Worm (Caenorhabditis elegans) whole organism, L4 larva: ENCODE data around the gene F09B9.4.

Experiments used
- F26F4.8 ChIP-seq: fragments of 200-800 bp; sonication (Bioruptor generic); conservative IDR thresholded peaks from 2 replicates; pipeline ENCODE4 v1.3.6; 2022; ENCODE audit warnings: missing genetic modification characterization, missing compliant biosample characterization
- F49E8.2 ChIP-seq: sonication (generic microtip); optimal IDR thresholded peaks from 2 replicates; lab custom pipeline; 2016; ENCODE audit warnings: missing compliant biosample characterization, mild to moderate bottlenecking, missing genetic modification characterization, borderline replicate concordance
- T20F7.1 ChIP-seq: fragments of 200-800 bp; sonication (Bioruptor generic); optimal IDR thresholded peaks from 2 replicates; lab custom pipeline; 2018; ENCODE audit warnings: mild to moderate bottlenecking, missing genetic modification characterization, missing compliant biosample characterization
- Y105C5A.15 ChIP-seq: fragments of 200-800 bp; sonication (Bioruptor generic); IDR thresholded peaks from 2 replicates; pipeline ENCODE4 v1.3.6; 2022; ENCODE audit warnings: missing genetic modification characterization, missing compliant biosample characterization
- Y48G9A.11 ChIP-seq: fragments of 200-800 bp; sonication (Bioruptor generic); IDR thresholded peaks from 2 replicates; pipeline ENCODE4 v1.3.6; 2022; ENCODE audit warnings: missing genetic modification reagents, missing genetic modification characterization, missing compliant biosample characterization
- Y75B8A.6 ChIP-seq: fragments of 200-800 bp; sonication (Bioruptor generic); IDR thresholded peaks from 2 replicates; pipeline ENCODE4 v1.3.6; 2022; ENCODE audit warnings: missing genetic modification reagents, missing genetic modification characterization, missing compliant biosample characterization
- ZK337.2 ChIP-seq: fragments of 200-800 bp; sonication (Bioruptor generic); IDR thresholded peaks from 2 replicates; pipeline ENCODE4 v1.3.6; 2022; ENCODE audit warnings: missing genetic modification reagents, missing genetic modification characterization, missing compliant biosample characterization
- aha-1 ChIP-seq: fragments of 150-350 bp; peaks from one replicate; lab custom pipeline; 2014; ENCODE audit warnings: missing biosample characterization, missing genetic modification characterization
- aly-2 ChIP-seq: sonication (generic microtip); optimal IDR thresholded peaks from 2 replicates; lab custom pipeline; 2018; ENCODE audit warnings: missing biosample characterization, missing genetic modification characterization
- ama-1 ChIP-seq: fragments of 150-350 bp; optimal IDR thresholded peaks from 2 replicates; lab custom pipeline; 2014; ENCODE audit warnings: inconsistent platforms, mixed read lengths
- arid-1 ChIP-seq: fragments of 200-800 bp; sonication (Bioruptor generic); conservative IDR thresholded peaks from 2 replicates; pipeline ENCODE4 v1.3.6; 2022; ENCODE audit warnings: missing genetic modification reagents, missing genetic modification characterization, missing compliant biosample characterization
- ceh-28 ChIP-seq: fragments of 150-350 bp; optimal IDR thresholded peaks from 2 replicates; lab custom pipeline; 2014; ENCODE audit warnings: missing biosample characterization, missing genetic modification reagents, missing genetic modification characterization
- ceh-44 ChIP-seq: fragments of 200-800 bp; sonication (Bioruptor generic); IDR thresholded peaks from 2 replicates; pipeline ENCODE4 v1.3.6; 2022; ENCODE audit warnings: missing genetic modification reagents, missing genetic modification characterization, missing compliant biosample characterization
- ces-1 ChIP-seq: fragments of 150-350 bp; sonication (generic microtip); optimal IDR thresholded peaks from 4 replicates; lab custom pipeline; 2014; ENCODE audit warnings: missing biosample characterization, missing genetic modification reagents, missing genetic modification characterization
- ctbp-1 ChIP-seq: fragments of 200-800 bp; sonication (Bioruptor generic); IDR thresholded peaks from 2 replicates; pipeline ENCODE4 v1.3.6; 2022; ENCODE audit warnings: missing genetic modification reagents, missing genetic modification characterization, missing compliant biosample characterization
- daf-12 ChIP-seq: fragments of 150-350 bp; optimal IDR thresholded peaks from 2 replicates; lab custom pipeline; 2014; ENCODE audit warnings: missing biosample characterization, missing genetic modification reagents, missing genetic modification characterization
- dmd-6 ChIP-seq: fragments of 200-800 bp; sonication (Bioruptor generic); IDR thresholded peaks from 2 replicates; pipeline ENCODE4 v1.3.6; 2022; ENCODE audit warnings: missing genetic modification reagents, missing genetic modification characterization, missing compliant biosample characterization
- dmd-9 ChIP-seq: fragments of 200-800 bp; sonication (Bioruptor generic); IDR thresholded peaks from 2 replicates; pipeline ENCODE4 v1.3.6; 2022; ENCODE audit warnings: missing genetic modification reagents, missing genetic modification characterization, missing compliant biosample characterization
- egl-27 ChIP-seq: sonication (generic microtip); optimal IDR thresholded peaks from 3 replicates; lab custom pipeline; 2017; ENCODE audit warnings: missing biosample characterization, missing genetic modification reagents, missing genetic modification characterization
- egl-43 ChIP-seq: fragments of 200-800 bp; sonication (Bioruptor generic); IDR thresholded peaks from 2 replicates; pipeline ENCODE4 v1.3.6; 2022; ENCODE audit warnings: missing genetic modification reagents, missing genetic modification characterization, missing compliant biosample characterization
- gei-8 ChIP-seq: fragments of 200-800 bp; sonication (Bioruptor generic); optimal IDR thresholded peaks from 2 replicates; lab custom pipeline; 2018; ENCODE audit warnings: mild to moderate bottlenecking, missing genetic modification characterization, missing compliant biosample characterization
- hmg-1.1 ChIP-seq: fragments of 200-800 bp; sonication (Bioruptor generic); IDR thresholded peaks from 2 replicates; pipeline ENCODE4 v1.3.6; 2022; ENCODE audit warnings: missing genetic modification reagents, missing genetic modification characterization, missing compliant biosample characterization
- jun-1 ChIP-seq: fragments of 150-350 bp; optimal IDR thresholded peaks from 2 replicates; lab custom pipeline; 2014; ENCODE audit warnings: missing biosample characterization, missing genetic modification reagents, missing genetic modification characterization
- lim-7 ChIP-seq: fragments of 200-800 bp; sonication (Bioruptor generic); IDR thresholded peaks from 2 replicates; pipeline ENCODE4 v1.3.6; 2022; ENCODE audit warnings: missing genetic modification characterization, missing compliant biosample characterization
- lsy-2 ChIP-seq, 2 experiments: fragments of 150-350 bp in 1 of 2; sonication (generic microtip) in 1 of 2; optimal IDR thresholded peaks; 2 replicates each; lab custom pipeline; 2014 to 2017; ENCODE audit warnings: missing biosample characterization in 2 of 2, missing genetic modification characterization in 2 of 2
- madf-5 ChIP-seq, 2 experiments: fragments of 200-800 bp; sonication (Bioruptor generic); IDR thresholded peaks; 2 replicates each; pipeline ENCODE4 v1.3.6; 2022; ENCODE audit warnings: missing compliant biosample characterization in 2 of 2, missing genetic modification characterization in 2 of 2
- mdl-1 ChIP-seq, 2 experiments: fragments of 150-350 bp in 1 of 2; sonication (generic microtip) in 1 of 2; optimal IDR thresholded peaks; 2 replicates each; lab custom pipeline; 2014 to 2017; ENCODE audit warnings: missing biosample characterization in 2 of 2, missing genetic modification characterization in 2 of 2
- mxl-2 ChIP-seq: fragments of 200-800 bp; sonication (Bioruptor generic); conservative IDR thresholded peaks from 2 replicates; pipeline ENCODE4 v1.3.6; 2022; ENCODE audit warnings: missing genetic modification reagents, missing genetic modification characterization, missing compliant biosample characterization
- mxl-3 ChIP-seq: fragments of 200-800 bp; sonication (Bioruptor generic); optimal IDR thresholded peaks from 2 replicates; lab custom pipeline; 2018; ENCODE audit warnings: mild to moderate bottlenecking, missing genetic modification characterization, missing compliant biosample characterization
- nhr-10 ChIP-seq: fragments of 150-350 bp; optimal IDR thresholded peaks from 2 replicates; lab custom pipeline; 2014; ENCODE audit warnings: missing biosample characterization, missing genetic modification characterization
- nhr-102 ChIP-seq: sonication (generic microtip); optimal IDR thresholded peaks from 2 replicates; lab custom pipeline; 2016; ENCODE audit warnings: mild to moderate bottlenecking, missing genetic modification characterization, moderate library complexity, missing compliant biosample characterization
- nhr-237 ChIP-seq: sonication (generic microtip); optimal IDR thresholded peaks from 2 replicates; lab custom pipeline; 2017; ENCODE audit warnings: missing biosample characterization, missing genetic modification characterization
- nhr-28 ChIP-seq: fragments of 150-350 bp; optimal IDR thresholded peaks from 2 replicates; lab custom pipeline; 2014; ENCODE audit warnings: missing biosample characterization, missing genetic modification characterization
- nhr-48 ChIP-seq: sonication (generic microtip); optimal IDR thresholded peaks from 2 replicates; lab custom pipeline; 2016; ENCODE audit warnings: mild to moderate bottlenecking, missing genetic modification characterization, missing compliant biosample characterization
- rbr-2 ChIP-seq: sonication (generic microtip); optimal IDR thresholded peaks from 2 replicates; lab custom pipeline; 2016; ENCODE audit warnings: missing genotype, missing genetic modification characterization, missing compliant biosample characterization
- set-16 ChIP-seq: fragments of 200-800 bp; sonication (Bioruptor generic); IDR thresholded peaks from 2 replicates; pipeline ENCODE4 v1.3.6; 2022; ENCODE audit warnings: missing genetic modification reagents, missing genetic modification characterization, missing compliant biosample characterization
- spr-1 ChIP-seq: sonication (generic microtip); optimal IDR thresholded peaks from 2 replicates; lab custom pipeline; 2016; ENCODE audit warnings: mild to moderate bottlenecking, missing genetic modification characterization, missing compliant biosample characterization
- tra-1 ChIP-seq: fragments of 200-800 bp; sonication (Bioruptor generic); IDR thresholded peaks from 2 replicates; pipeline ENCODE4 v1.3.6; 2022; ENCODE audit warnings: missing genetic modification reagents, missing genetic modification characterization, missing compliant biosample characterization
- unc-39 ChIP-seq: sonication (generic microtip); optimal IDR thresholded peaks from 2 replicates; lab custom pipeline; 2017; ENCODE audit warnings: missing biosample characterization, missing genetic modification characterization
- unc-62 ChIP-seq, 3 experiments: fragments of 150-350 bp in 1 of 3; sonication (generic microtip); optimal IDR thresholded peaks in 2 of 3; peaks in 1 of 3; 1 replicate in 1 of 3; 2 replicates in 2 of 3; lab custom pipeline; 2014 to 2017; ENCODE audit warnings: missing biosample characterization in 3 of 3, missing genetic modification characterization in 3 of 3, missing genetic modification reagents in 3 of 3, missing genotype in 1 of 3
- zag-1 ChIP-seq: fragments of 150-350 bp; optimal IDR thresholded peaks from 2 replicates; lab custom pipeline; 2014; ENCODE audit warnings: missing biosample characterization, missing genetic modification characterization
- zfp-2 ChIP-seq: sonication (generic microtip); optimal IDR thresholded peaks from 2 replicates; lab custom pipeline; 2016; ENCODE audit warnings: mild to moderate bottlenecking, missing genetic modification characterization, missing compliant biosample characterization
- zfp-3 ChIP-seq: fragments of 200-800 bp; sonication (Bioruptor generic); conservative IDR thresholded peaks from 2 replicates; pipeline ENCODE4 v1.3.6; 2022; ENCODE audit warnings: missing genetic modification reagents, missing genetic modification characterization, missing compliant biosample characterization
- ztf-7 ChIP-seq: fragments of 150-350 bp; optimal IDR thresholded peaks from 2 replicates; lab custom pipeline; 2014; ENCODE audit warnings: missing biosample characterization, missing genetic modification characterization

F09B9.4 gene

ce11 chrX:10160097-10160677, at the start of gene F09B9.4:
F09B9.4 (plus strand) TSS chrX:10160627.
- TF ChIP-seq mdl-1 (tag; optimal IDR thresholded peaks at IDR 0.05; lab: Kevin White, UChicago) (no peak), T20F7.1 (GFP tag; lab: Kevin White, UChicago) (no peak), Y48G9A.11 (GFP tag; lab: Robert Waterston, UW) (no peak), unc-62 (GFP tag; optimal IDR thresholded peaks at IDR 0.05 in 1 of 2; lab: Kevin White, UChicago) (peak in 1 of 2 experiments; percentile 94), unc-62 (tag; optimal IDR thresholded peaks at IDR 0.05; lab: Kevin White, UChicago) (no peak)

- TF ChIP-seq nhr-102 (tag; lab: Kevin White, UChicago) (no peak), jun-1 (tag; lab: Kevin White, UChicago) (no peak), ces-1 (GFP tag; lab: Kevin White, UChicago) (no peak), unc-62 (GFP tag; optimal IDR thresholded peaks at IDR 0.05 in 1 of 2; lab: Kevin White, UChicago) (peak in 1 of 2 experiments; percentile 95), unc-62 (tag; optimal IDR thresholded peaks at IDR 0.05; lab: Kevin White, UChicago) (no peak), dmd-9 (GFP tag; lab: Robert Waterston, UW) (no peak), F26F4.8 (no peak), Y75B8A.6 (GFP tag; lab: Robert Waterston, UW) (no peak)
- TF ChIP-seq, all 104 proteins: peak for 1
Observed at ce11 chrX:10113677-10114076, 46.8 kb upstream of the F09B9.4 start.

- no peak for TF ChIP-seq set-16 (GFP tag; lab: Robert Waterston, UW)
- TF ChIP-seq arid-1 (GFP tag; lab: Robert Waterston, UW) = no peak
- TF ChIP-seq ceh-28 (tag; lab: Kevin White, UChicago) = no peak
- no peak for TF ChIP-seq nhr-10 (tag; lab: Kevin White, UChicago)
- no peak for TF ChIP-seq ztf-7 (tag; lab: Kevin White, UChicago)
- TF ChIP-seq egl-43 = no peak
- no peak for TF ChIP-seq lsy-2 (tag; optimal IDR thresholded peaks at IDR 0.05; lab: Kevin White, UChicago)
- no peak for TF ChIP-seq egl-27 (tag; lab: Kevin White, UChicago)
- TF ChIP-seq unc-62 (GFP tag; optimal IDR thresholded peaks at IDR 0.05 in 1 of 2; lab: Kevin White, UChicago) = peak in 1 of 2 experiments; percentile 91
- TF ChIP-seq unc-62 (tag; optimal IDR thresholded peaks at IDR 0.05; lab: Kevin White, UChicago) = no peak
Observed at ce11 chrX:10123015-10123414, 37.4 kb upstream of the F09B9.4 start.

ce11 chrX:10124338-10124737, 36.1 kb upstream of the F09B9.4 start:
- peak; percentile 79 for TF ChIP-seq lim-7 (GFP tag; lab: Robert Waterston, UW)
- no peak for TF ChIP-seq ceh-44 (GFP tag; lab: Robert Waterston, UW)
- TF ChIP-seq ctbp-1 = no peak
- peak; percentile 37 for TF ChIP-seq nhr-48 (tag; lab: Kevin White, UChicago)
- TF ChIP-seq tra-1 = 0 out of 2 replicates have a peak, but pooled peaks have one; percentile 43
- no peak for TF ChIP-seq unc-39 (tag; lab: Kevin White, UChicago)
- no peak for TF ChIP-seq spr-1 (tag; lab: Kevin White, UChicago)
- TF ChIP-seq ama-1 (lab: Kevin White, UChicago) = no peak
- no peak for TF ChIP-seq madf-5 (GFP tag; IDR thresholded peaks at IDR 0.05; lab: Robert Waterston, UW)
- peak; percentile 31; the same call in 1 of the 2 replicates for TF ChIP-seq hmg-1.1 (GFP tag; lab: Robert Waterston, UW)
- TF ChIP-seq lsy-2 (tag; optimal IDR thresholded peaks at IDR 0.05; lab: Kevin White, UChicago) = no peak
- no peak for TF ChIP-seq nhr-28 (tag; lab: Kevin White, UChicago)
- no peak for TF ChIP-seq rbr-2 (tag; lab: Kevin White, UChicago)
- peak; percentile 4 for TF ChIP-seq F49E8.2 (tag; lab: Kevin White, UChicago)
- 0 out of 2 replicates have a peak, but pooled peaks have one; percentile 38 for TF ChIP-seq Y105C5A.15 (GFP tag; lab: Robert Waterston, UW)
- TF ChIP-seq aha-1 (tag; lab: Kevin White, UChicago) = no peak
- no peak for TF ChIP-seq aly-2
- TF ChIP-seq dmd-6 = peak; percentile 38
- no peak for TF ChIP-seq gei-8
- 0 out of 2 replicates have a peak, but pooled peaks have one; percentile 51 for TF ChIP-seq Y75B8A.6 (GFP tag; lab: Robert Waterston, UW)
- TF ChIP-seq mxl-2 (GFP tag; lab: Robert Waterston, UW) = 0 out of 2 replicates have a peak, but pooled peaks have one; percentile 35
- TF ChIP-seq zag-1 (tag; lab: Kevin White, UChicago) = no peak
- TF ChIP-seq ZK337.2 (GFP tag; lab: Robert Waterston, UW) = 0 out of 2 replicates have a peak, but pooled peaks have one; percentile 44
- TF ChIP-seq zfp-2 (tag; lab: Kevin White, UChicago) = no peak
- TF ChIP-seq nhr-102 (tag; lab: Kevin White, UChicago) = no peak
- TF ChIP-seq daf-12 = no peak
- TF ChIP-seq nhr-237 (tag; lab: Kevin White, UChicago) = no peak
- no peak for TF ChIP-seq mxl-3 (GFP tag; lab: Kevin White, UChicago)
- TF ChIP-seq zfp-3 = no peak
